Comparison of ENCODE assay signal across 6 worm cellular contexts in genomic region chrIV:9994895-9995394, ce11.
A peak's percentile ranks its signal among the peaks of the same experiment; 100 is the strongest.
TF ChIP-seq lines count a peak whose summit lies in the region.

Gene uba-1 (minus strand): TSS chrIV:9994945.

TF ChIP-seq in whole organism, L1 larva, 84 proteins besides CTCF, POLR2A, EP300 and RAD21 (continues in another document):
- TF ChIP-seq mdl-1 (tag; optimal IDR thresholded peaks at IDR 0.05; lab: Kevin White, UChicago) (no peak), irx-1 (tag; optimal IDR thresholded peaks at IDR 0.05; lab: Kevin White, UChicago) (no peak), fkh-10 (GFP tag; optimal IDR thresholded peaks at IDR 0.05; lab: Kevin White, UChicago) (no peak), pqm-1 (tag; optimal IDR thresholded peaks at IDR 0.05; lab: Kevin White, UChicago) (no peak), F16B12.6 (tag; optimal IDR thresholded peaks at IDR 0.05; lab: Kevin White, UChicago) (no peak), fkh-8 (tag; optimal IDR thresholded peaks at IDR 0.05; lab: Kevin White, UChicago) (no peak), nhr-71 (tag; optimal IDR thresholded peaks at IDR 0.05; lab: Kevin White, UChicago) (peak; percentile 25), xbp-1 (tag; optimal IDR thresholded peaks at IDR 0.05; lab: Kevin White, UChicago) (peak; percentile 8), jun-1 (tag; optimal IDR thresholded peaks at IDR 0.05; lab: Kevin White, UChicago) (no peak), efl-3 (GFP tag; optimal IDR thresholded peaks at IDR 0.05; lab: Kevin White, UChicago) (no peak), lin-39 (tag; optimal IDR thresholded peaks at IDR 0.05; lab: Kevin White, UChicago) (no peak), hpl-2 (GFP tag; optimal IDR thresholded peaks at IDR 0.05; lab: Kevin White, UChicago) (no peak), lin-13 (GFP tag; optimal IDR thresholded peaks at IDR 0.05; lab: Kevin White, UChicago) (no peak), snu-23 (GFP tag; optimal IDR thresholded peaks at IDR 0.05; lab: Kevin White, UChicago) (no peak), unc-98 (GFP tag; IDR thresholded peaks at IDR 0.05; lab: Robert Waterston, UW) (no peak), isw-1 (GFP tag; IDR thresholded peaks at IDR 0.05; lab: Robert Waterston, UW) (no peak)

TF ChIP-seq in whole organism, L2 larva, 48 proteins besides CTCF, POLR2A, EP300 and RAD21 (continues in another document):
- peak; percentile 55 for TF ChIP-seq C34F6.9 (tag; optimal IDR thresholded peaks at IDR 0.05; lab: Kevin White, UChicago)
- TF ChIP-seq lsy-2 (tag; optimal IDR thresholded peaks at IDR 0.05; lab: Kevin White, UChicago): peak in 1 of 2 experiments; percentile 50
- TF ChIP-seq F13H6.1 (tag; optimal IDR thresholded peaks at IDR 0.05; lab: Kevin White, UChicago): peak; percentile 13
- no peak for TF ChIP-seq R02D3.7 (tag; optimal IDR thresholded peaks at IDR 0.05; lab: Kevin White, UChicago)
- no peak for TF ChIP-seq peb-1 (tag; optimal IDR thresholded peaks at IDR 0.05; lab: Kevin White, UChicago)
- TF ChIP-seq sma-9 (GFP tag; optimal IDR thresholded peaks at IDR 0.05; lab: Kevin White, UChicago): no peak
- TF ChIP-seq sma-9 (tag; optimal IDR thresholded peaks at IDR 0.05; lab: Kevin White, UChicago): no peak
- no peak for TF ChIP-seq egl-27 (tag; optimal IDR thresholded peaks at IDR 0.05; lab: Kevin White, UChicago)
- TF ChIP-seq ceh-16 (tag; optimal IDR thresholded peaks at IDR 0.05; lab: Kevin White, UChicago): no peak
- no peak for TF ChIP-seq blmp-1 (tag; optimal IDR thresholded peaks at IDR 0.05; lab: Kevin White, UChicago; ENCODE audit: insufficient read depth)
- no peak for TF ChIP-seq unc-62 (GFP tag; optimal IDR thresholded peaks at IDR 0.05; lab: Kevin White, UChicago)
- TF ChIP-seq unc-39 (tag; optimal IDR thresholded peaks at IDR 0.05; lab: Kevin White, UChicago): no peak
- TF ChIP-seq nhr-25 (tag; optimal IDR thresholded peaks at IDR 0.05; lab: Kevin White, UChicago): peak; percentile 67
- TF ChIP-seq Y55F3AM.14 (GFP tag; optimal IDR thresholded peaks at IDR 0.05; lab: Kevin White, UChicago): peak; percentile 60
- TF ChIP-seq nhr-6 (tag; optimal IDR thresholded peaks at IDR 0.05; lab: Kevin White, UChicago): no peak
- TF ChIP-seq zag-1 (tag; optimal IDR thresholded peaks at IDR 0.05; lab: Kevin White, UChicago): no peak

TF ChIP-seq in whole organism, L3 larva, 47 proteins besides CTCF, POLR2A, EP300 and RAD21 (continues in another document):
- TF ChIP-seq nhr-43 (tag; optimal IDR thresholded peaks at IDR 0.05; lab: Kevin White, UChicago; ENCODE audit: poor library complexity, severe bottlenecking) (peak; percentile 68), nhr-28 (tag; optimal IDR thresholded peaks at IDR 0.05; lab: Kevin White, UChicago) (no peak), ZK546.5 (tag; optimal IDR thresholded peaks at IDR 0.05; lab: Kevin White, UChicago) (no peak), ztf-4 (tag; optimal IDR thresholded peaks at IDR 0.05; lab: Kevin White, UChicago) (peak; percentile 49), egl-5 (tag; optimal IDR thresholded peaks at IDR 0.05; lab: Kevin White, UChicago) (no peak), sea-2 (GFP tag; optimal IDR thresholded peaks at IDR 0.05; lab: Kevin White, UChicago) (no peak), nfya-1 (tag; optimal IDR thresholded peaks at IDR 0.05; lab: Kevin White, UChicago; ENCODE audit: insufficient read depth) (peak; percentile 7), lin-39 (tag; optimal IDR thresholded peaks at IDR 0.05; lab: Kevin White, UChicago) (peak; percentile 4), elt-2 (tag; optimal IDR thresholded peaks at IDR 0.05; lab: Kevin White, UChicago) (peak; percentile 46), nhr-25 (tag; optimal IDR thresholded peaks at IDR 0.05; lab: Kevin White, UChicago) (peak; percentile 37), lin-15B (tag; optimal IDR thresholded peaks at IDR 0.05; lab: Kevin White, UChicago) (peak; percentile 29), ztf-11 (tag; optimal IDR thresholded peaks at IDR 0.05; lab: Kevin White, UChicago) (no peak), nhr-11 (tag; optimal IDR thresholded peaks at IDR 0.05; lab: Kevin White, UChicago) (no peak), daf-12 (tag; optimal IDR thresholded peaks at IDR 0.05; lab: Kevin White, UChicago) (no peak), eor-1 (tag; optimal IDR thresholded peaks at IDR 0.05; lab: Kevin White, UChicago) (no peak), nhr-77 (tag; optimal IDR thresholded peaks at IDR 0.05; lab: Kevin White, UChicago) (no peak)

TF ChIP-seq in whole organism, L4 larva, 104 proteins besides CTCF, POLR2A, EP300 and RAD21 (continues in another document):
- no peak for TF ChIP-seq F44E2.7 (GFP tag; IDR thresholded peaks at IDR 0.05; lab: Robert Waterston, UW)
- no peak for TF ChIP-seq ceh-28 (tag; optimal IDR thresholded peaks at IDR 0.05; lab: Kevin White, UChicago)
- TF ChIP-seq ceh-62 (tag; optimal IDR thresholded peaks at IDR 0.05; lab: Kevin White, UChicago): no peak
- no peak for TF ChIP-seq dmd-8 (GFP tag; IDR thresholded peaks at IDR 0.05; lab: Robert Waterston, UW)
- 0 out of 2 replicates have a peak, but pooled peaks have one; percentile 43 for TF ChIP-seq snpc-1.2 (GFP tag; IDR thresholded peaks at IDR 0.05; lab: Robert Waterston, UW)
- TF ChIP-seq nhr-76 (tag; optimal IDR thresholded peaks at IDR 0.05; lab: Kevin White, UChicago): no peak
- no peak for TF ChIP-seq nhr-237 (tag; optimal IDR thresholded peaks at IDR 0.05; lab: Kevin White, UChicago)
- TF ChIP-seq daf-12 (tag; optimal IDR thresholded peaks at IDR 0.05; lab: Kevin White, UChicago): no peak
- TF ChIP-seq Y48G9A.11 (GFP tag; IDR thresholded peaks at IDR 0.05; lab: Robert Waterston, UW): no peak
- TF ChIP-seq hmg-1.1 (GFP tag; IDR thresholded peaks at IDR 0.05; lab: Robert Waterston, UW): peak; percentile 28; the same call in 1 of the 2 replicates
- peak; percentile 92 for TF ChIP-seq zfp-3 (GFP tag; conservative IDR thresholded peaks at IDR 0.05; lab: Robert Waterston, UW)
- no peak for TF ChIP-seq set-16 (GFP tag; IDR thresholded peaks at IDR 0.05; lab: Robert Waterston, UW)
- TF ChIP-seq daf-16 (GFP tag; optimal IDR thresholded peaks at IDR 0.05; lab: Kevin White, UChicago): peak in 1 of 2 experiments; percentile 45
- TF ChIP-seq daf-16 (tag; optimal IDR thresholded peaks at IDR 0.05; lab: Kevin White, UChicago): peak; percentile 65
- no peak for TF ChIP-seq aha-1 (tag; lab: Kevin White, UChicago)
- no peak for TF ChIP-seq ZK546.5 (tag; optimal IDR thresholded peaks at IDR 0.05; lab: Kevin White, UChicago)
- peak; percentile 75 for TF ChIP-seq T26A8.4 (GFP tag; IDR thresholded peaks at IDR 0.05; lab: Robert Waterston, UW)
- no peak for TF ChIP-seq lin-13 (GFP tag; optimal IDR thresholded peaks at IDR 0.05; lab: Kevin White, UChicago)

TF ChIP-seq in whole organism, early embryonic, 17 proteins besides CTCF, POLR2A, EP300 and RAD21:
- no peak for TF ChIP-seq tbx-37 (GFP tag; conservative IDR thresholded peaks at IDR 0.05; lab: Robert Waterston, UW)
- TF ChIP-seq ama-1 (optimal IDR thresholded peaks at IDR 0.05; lab: Kevin White, UChicago): peak; percentile 61
- TF ChIP-seq F13C5.2 (tag; optimal IDR thresholded peaks at IDR 0.05; lab: Kevin White, UChicago): no peak
- no peak for TF ChIP-seq B0310.2 (tag; optimal IDR thresholded peaks at IDR 0.05; lab: Kevin White, UChicago)
TF ChIP-seq in whole organism, early embryonic: peak in this region for 1.

TF ChIP-seq in whole organism, young adult, 124 proteins besides CTCF, POLR2A, EP300 and RAD21 (continues in another document):
- TF ChIP-seq sdz-38 (tag; optimal IDR thresholded peaks at IDR 0.05; lab: Kevin White, UChicago) (no peak), nhr-120 (GFP tag; IDR thresholded peaks at IDR 0.05; lab: Robert Waterston, UW) (no peak), hrde-1 (tag; optimal IDR thresholded peaks at IDR 0.05; lab: Kevin White, UChicago; ENCODE audit: borderline replicate concordance) (peak; percentile 36), B0336.3 (GFP tag; IDR thresholded peaks at IDR 0.05; lab: Robert Waterston, UW) (peak; percentile 94), snpc-3.4 (tag; optimal IDR thresholded peaks at IDR 0.05; lab: Kevin White, UChicago) (peak; percentile 42), F23B12.7 (tag; optimal IDR thresholded peaks at IDR 0.05; lab: Kevin White, UChicago; ENCODE audit: insufficient read depth) (peak; percentile 59), ztf-26 (tag; optimal IDR thresholded peaks at IDR 0.05; lab: Kevin White, UChicago) (no peak), egrh-3 (GFP tag; IDR thresholded peaks at IDR 0.05; lab: Robert Waterston, UW) (no peak), ets-4 (GFP tag; optimal IDR thresholded peaks at IDR 0.05; lab: Kevin White, UChicago) (no peak), ceh-58 (GFP tag; IDR thresholded peaks at IDR 0.05; lab: Robert Waterston, UW) (no peak), lin-54 (GFP tag; optimal IDR thresholded peaks at IDR 0.05; lab: Kevin White, UChicago) (peak; percentile 79), Y56A3A.18 (GFP tag; IDR thresholded peaks at IDR 0.05; lab: Robert Waterston, UW) (no peak; the same call in 1 of the 2 replicates), snpc-1.3 (tag; optimal IDR thresholded peaks at IDR 0.05; lab: Kevin White, UChicago; ENCODE audit: insufficient read depth) (peak; percentile 14), F55B11.4 (tag; optimal IDR thresholded peaks at IDR 0.05; lab: Kevin White, UChicago; ENCODE audit: borderline replicate concordance, insufficient read depth) (no peak), B0261.1 (tag; optimal IDR thresholded peaks at IDR 0.05; lab: Kevin White, UChicago) (no peak), repo-1 (tag; optimal IDR thresholded peaks at IDR 0.05; lab: Kevin White, UChicago) (peak; percentile 84), tlf-1 (GFP tag; optimal IDR thresholded peaks at IDR 0.05; lab: Kevin White, UChicago) (peak; percentile 87), F22D6.2 (tag; optimal IDR thresholded peaks at IDR 0.05; lab: Kevin White, UChicago) (no peak), attf-6 (GFP tag; IDR thresholded peaks at IDR 0.05; lab: Robert Waterston, UW) (0 out of 2 replicates have a peak, but pooled peaks have one; percentile 25), fkh-3 (tag; optimal IDR thresholded peaks at IDR 0.05; lab: Kevin White, UChicago) (no peak), cebp-2 (GFP tag; IDR thresholded peaks at IDR 0.05; lab: Robert Waterston, UW) (no peak), lin-35 (GFP tag; optimal IDR thresholded peaks at IDR 0.05; lab: Kevin White, UChicago) (peak; percentile 13 to 77 (median 48)), him-1 (tag; optimal IDR thresholded peaks at IDR 0.05; lab: Kevin White, UChicago) (no peak), chd-7 (tag; optimal IDR thresholded peaks at IDR 0.05; lab: Kevin White, UChicago) (peak; percentile 35), Y53F4B.3 (GFP tag; IDR thresholded peaks at IDR 0.05; lab: Robert Waterston, UW) (no peak), ccch-3 (GFP tag; optimal IDR thresholded peaks at IDR 0.05; lab: Kevin White, UChicago) (no peak), nfya-1 (tag; optimal IDR thresholded peaks at IDR 0.05; lab: Kevin White, UChicago; ENCODE audit: borderline replicate concordance, insufficient read depth) (no peak), ZK185.1 (tag; optimal IDR thresholded peaks at IDR 0.05; lab: Kevin White, UChicago; ENCODE audit: poor library complexity, severe bottlenecking) (peak; percentile 87), zim-3 (tag; optimal IDR thresholded peaks at IDR 0.05; lab: Kevin White, UChicago) (no peak), die-1 (tag; optimal IDR thresholded peaks at IDR 0.05; lab: Kevin White, UChicago) (peak; percentile 42)
